Worm (Caenorhabditis elegans): ENCODE measurements around the gene Y75B7AL.2.

The Y75B7AL.2 gene

ce11 chrV:1378010-1378409, 20.1 kb upstream of the Y75B7AL.2 start:
- TF ChIP-seq elt-1 (tag; optimal IDR thresholded peaks at IDR 0.05; ENCODE audit: borderline replicate concordance, insufficient read depth): no peak
- TF ChIP-seq lin-13 (tag; optimal IDR thresholded peaks at IDR 0.05): no peak
- no peak for TF ChIP-seq mls-2 (tag; optimal IDR thresholded peaks at IDR 0.05)
- no peak for TF ChIP-seq snpc-4 (tag; optimal IDR thresholded peaks at IDR 0.05)
- no peak for TF ChIP-seq ceh-39 (tag; optimal IDR thresholded peaks at IDR 0.05)
- no peak for TF ChIP-seq ceh-43 (GFP tag; optimal IDR thresholded peaks at IDR 0.05)
- no peak for TF ChIP-seq unc-39 (tag; optimal IDR thresholded peaks at IDR 0.05)
- no peak for TF ChIP-seq lin-32 (GFP tag; optimal IDR thresholded peaks at IDR 0.05)
- TF ChIP-seq unc-62 (GFP tag; optimal IDR thresholded peaks at IDR 0.05): no peak
- TF ChIP-seq nhr-12 (tag; optimal IDR thresholded peaks at IDR 0.05): no peak
- no peak for TF ChIP-seq drap-1 (GFP tag; optimal IDR thresholded peaks at IDR 0.05)
- no peak for TF ChIP-seq nhr-2 (tag; optimal IDR thresholded peaks at IDR 0.05)
- no peak for TF ChIP-seq hlh-1 (tag; optimal IDR thresholded peaks at IDR 0.05)

DNA sequence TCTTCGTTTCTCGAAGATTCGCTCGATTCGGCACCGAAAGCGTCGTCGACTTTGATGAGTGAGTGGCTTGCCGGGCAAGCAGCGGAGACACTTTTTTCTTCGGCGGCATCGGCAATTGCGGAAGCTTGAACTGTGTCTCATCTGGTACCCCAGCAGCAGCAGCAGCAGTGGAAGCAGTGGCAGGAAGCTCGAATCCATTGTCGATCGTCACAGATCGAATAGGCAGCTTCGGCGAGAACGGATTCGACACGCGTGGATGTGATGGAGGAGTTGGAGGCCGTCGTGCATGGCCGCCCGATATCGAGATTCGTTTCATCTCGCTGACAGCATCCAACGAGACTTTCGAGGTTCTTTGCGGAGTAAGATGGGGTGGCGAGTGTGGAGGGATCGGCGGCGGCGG, 17.1 kb upstream of the Y75B7AL.2 start:
- no peak for TF ChIP-seq lin-32 (GFP tag; optimal IDR thresholded peaks at IDR 0.05)
- TF ChIP-seq M03D4.4 (tag; optimal IDR thresholded peaks at IDR 0.05): no peak
- TF ChIP-seq lin-13 (tag; optimal IDR thresholded peaks at IDR 0.05): no peak
- no peak for TF ChIP-seq nhr-76 (tag; optimal IDR thresholded peaks at IDR 0.05)
- TF ChIP-seq sem-2 (GFP tag; optimal IDR thresholded peaks at IDR 0.05): no peak
- no peak for TF ChIP-seq unc-62 (GFP tag; optimal IDR thresholded peaks at IDR 0.05)
- TF ChIP-seq snpc-4 (tag; optimal IDR thresholded peaks at IDR 0.05): no peak
- no peak for TF ChIP-seq nhr-28 (tag; optimal IDR thresholded peaks at IDR 0.05)
- no peak for TF ChIP-seq flh-1 (GFP tag; optimal IDR thresholded peaks at IDR 0.05)
- no peak for TF ChIP-seq ceh-39 (tag; optimal IDR thresholded peaks at IDR 0.05)
- TF ChIP-seq elt-3 (tag; optimal IDR thresholded peaks at IDR 0.05): no peak
- no peak for TF ChIP-seq lsy-2 (tag; optimal IDR thresholded peaks at IDR 0.05)
- no peak for TF ChIP-seq mls-2 (tag; optimal IDR thresholded peaks at IDR 0.05)
- no peak for TF ChIP-seq mab-5 (tag; optimal IDR thresholded peaks at IDR 0.05)
- TF ChIP-seq ceh-43 (GFP tag; optimal IDR thresholded peaks at IDR 0.05): no peak
- TF ChIP-seq unc-120 (tag; optimal IDR thresholded peaks at IDR 0.05; ENCODE audit: poor library complexity, severe bottlenecking): no peak
- TF ChIP-seq unc-39 (tag; optimal IDR thresholded peaks at IDR 0.05): no peak
- TF ChIP-seq pha-4 (tag; optimal IDR thresholded peaks at IDR 0.05): no peak

ce11 chrV:1370914-1371313, 13.0 kb upstream of the Y75B7AL.2 start, which contains the start of gene snt-3:
snt-3 (minus strand) TSS chrV:1371014.
- TF ChIP-seq lsy-2 (tag; optimal IDR thresholded peaks at IDR 0.05) (no peak), ces-1 (GFP tag; optimal IDR thresholded peaks at IDR 0.05) (peak; percentile 2)

ce11 chrV:1368138-1368537, 10.2 kb upstream of the Y75B7AL.2 start:
- no peak for TF ChIP-seq pha-4 (tag; optimal IDR thresholded peaks at IDR 0.05)
- TF ChIP-seq lsy-2 (tag; optimal IDR thresholded peaks at IDR 0.05): no peak
- no peak for TF ChIP-seq flh-1 (GFP tag; optimal IDR thresholded peaks at IDR 0.05)
- TF ChIP-seq ces-1 (GFP tag; optimal IDR thresholded peaks at IDR 0.05): no peak

- no peak for TF ChIP-seq unc-39 (tag; optimal IDR thresholded peaks at IDR 0.05)
- no peak for TF ChIP-seq pha-4 (tag; optimal IDR thresholded peaks at IDR 0.05)
- no peak for TF ChIP-seq ham-2 (GFP tag; optimal IDR thresholded peaks at IDR 0.05)
- peak; percentile 31 for TF ChIP-seq ces-1 (GFP tag; optimal IDR thresholded peaks at IDR 0.05)
Observed at ce11 chrV:1366082-1366481, 8.1 kb upstream of the Y75B7AL.2 start.

DNA sequence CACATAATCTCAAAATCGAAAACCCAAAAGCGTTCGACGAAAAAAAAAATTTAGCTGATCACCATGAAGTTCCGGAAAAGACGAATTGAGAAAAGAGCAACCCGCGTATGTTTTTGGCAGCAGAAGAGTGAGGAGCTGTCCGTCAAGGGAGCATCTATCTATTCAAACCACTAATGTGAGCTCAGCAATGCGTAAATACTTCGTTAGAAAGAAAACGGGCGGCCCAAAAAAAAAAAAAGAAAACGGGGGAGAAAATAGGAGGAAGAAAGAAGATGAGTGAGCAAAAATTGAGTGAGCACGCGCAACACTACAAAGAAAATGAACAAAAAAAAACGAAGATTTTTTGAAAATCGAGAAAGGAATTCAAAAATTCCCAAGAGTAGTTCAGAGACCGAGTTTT, 6.4 kb upstream of the Y75B7AL.2 start:
- TF ChIP-seq ces-1 (GFP tag; optimal IDR thresholded peaks at IDR 0.05): no peak
- no peak for TF ChIP-seq blmp-1 (tag; optimal IDR thresholded peaks at IDR 0.05)
- TF ChIP-seq ceh-39 (tag; optimal IDR thresholded peaks at IDR 0.05): no peak
- no peak for TF ChIP-seq ham-2 (GFP tag; optimal IDR thresholded peaks at IDR 0.05)
- no peak for TF ChIP-seq mls-2 (tag; optimal IDR thresholded peaks at IDR 0.05)
- no peak for TF ChIP-seq nhr-12 (tag; optimal IDR thresholded peaks at IDR 0.05)
- TF ChIP-seq sptf-1 (tag; optimal IDR thresholded peaks at IDR 0.05): no peak
- TF ChIP-seq lsy-2 (tag; optimal IDR thresholded peaks at IDR 0.05): no peak
- no peak for TF ChIP-seq mab-5 (tag; optimal IDR thresholded peaks at IDR 0.05)
- TF ChIP-seq elt-3 (tag; optimal IDR thresholded peaks at IDR 0.05): no peak
- no peak for TF ChIP-seq zip-8 (tag; optimal IDR thresholded peaks at IDR 0.05)
- no peak for TF ChIP-seq flh-1 (GFP tag; optimal IDR thresholded peaks at IDR 0.05)
- TF ChIP-seq elt-1 (tag; optimal IDR thresholded peaks at IDR 0.05; ENCODE audit: borderline replicate concordance, insufficient read depth): no peak
- no peak for TF ChIP-seq ztf-11 (tag; optimal IDR thresholded peaks at IDR 0.05)

Measured in whole organism, mixed stage, embryonic.